Worm (Caenorhabditis elegans): ENCODE data around the gene srbc-42.

The srbc-42 gene

ce11 chrV:2191122-2191521 is at the start of gene srbc-42:
srbc-42 (minus strand) TSS chrV:2191222.
- TF ChIP-seq dao-5 (tag; optimal IDR thresholded peaks at IDR 0.05): no peak
- no peak for TF ChIP-seq W03F9.2 (tag; optimal IDR thresholded peaks at IDR 0.05)
- TF ChIP-seq him-1 (tag; optimal IDR thresholded peaks at IDR 0.05): no peak

- TF ChIP-seq dao-5 (tag; optimal IDR thresholded peaks at IDR 0.05) (no peak), W03F9.2 (tag; optimal IDR thresholded peaks at IDR 0.05) (no peak), him-1 (tag; optimal IDR thresholded peaks at IDR 0.05) (no peak)
These were observed 47.0 kb upstream of the srbc-42 start for ce11 chrV:2238012-2238411.

- no peak for TF ChIP-seq W03F9.2 (tag; optimal IDR thresholded peaks at IDR 0.05)
- no peak for TF ChIP-seq dao-5 (tag; optimal IDR thresholded peaks at IDR 0.05)
- no peak for TF ChIP-seq him-1 (tag; optimal IDR thresholded peaks at IDR 0.05)
These were observed 44.8 kb upstream of the srbc-42 start, which contains the start of gene cyp-33C4 for ce11 chrV:2235848-2236247. cyp-33C4 (plus strand) TSS chrV:2236140.

ce11 chrV:2233177-2233576 is 42.2 kb upstream of the srbc-42 start, which contains the start of gene nhr-96:
nhr-96 (plus strand) TSS chrV:2233477.
- no peak for TF ChIP-seq dao-5 (tag; optimal IDR thresholded peaks at IDR 0.05)
- TF ChIP-seq him-1 (tag; optimal IDR thresholded peaks at IDR 0.05): no peak
- TF ChIP-seq W03F9.2 (tag; optimal IDR thresholded peaks at IDR 0.05): no peak

ce11 chrV:2230912-2231311 is 39.9 kb upstream of the srbc-42 start, which contains the start of gene nhr-134:
nhr-134 (plus strand) TSS chrV:2231223.
- TF ChIP-seq him-1 (tag; optimal IDR thresholded peaks at IDR 0.05): no peak
- TF ChIP-seq W03F9.2 (tag; optimal IDR thresholded peaks at IDR 0.05): no peak
- TF ChIP-seq dao-5 (tag; optimal IDR thresholded peaks at IDR 0.05): no peak

ce11 chrV:2228781-2229180 is 37.8 kb upstream of the srbc-42 start, which contains the start of gene nhr-126:
nhr-126 (plus strand) TSS chrV:2229081.
- no peak for TF ChIP-seq W03F9.2 (tag; optimal IDR thresholded peaks at IDR 0.05)
- TF ChIP-seq him-1 (tag; optimal IDR thresholded peaks at IDR 0.05): no peak
- TF ChIP-seq dao-5 (tag; optimal IDR thresholded peaks at IDR 0.05): no peak

ce11 chrV:2226903-2227302 is 35.9 kb upstream of the srbc-42 start, which contains the start of gene nhr-18:
nhr-18 (plus strand) TSS chrV:2227203.
- TF ChIP-seq him-1 (tag; optimal IDR thresholded peaks at IDR 0.05) (no peak), W03F9.2 (tag; optimal IDR thresholded peaks at IDR 0.05) (no peak), dao-5 (tag; optimal IDR thresholded peaks at IDR 0.05) (no peak)

- TF ChIP-seq dao-5 (tag; optimal IDR thresholded peaks at IDR 0.05) (no peak), him-1 (tag; optimal IDR thresholded peaks at IDR 0.05) (no peak), W03F9.2 (tag; optimal IDR thresholded peaks at IDR 0.05) (no peak)
These were observed 34.1 kb upstream of the srbc-42 start, which contains the start of gene nhr-103 for ce11 chrV:2225130-2225529. nhr-103 (plus strand) TSS chrV:2225430.

ce11 chrV:2221764-2222163 is 30.7 kb upstream of the srbc-42 start, which contains the start of gene nhr-128:
nhr-128 (plus strand) TSS chrV:2222064.
- no peak for TF ChIP-seq him-1 (tag; optimal IDR thresholded peaks at IDR 0.05)
- no peak for TF ChIP-seq W03F9.2 (tag; optimal IDR thresholded peaks at IDR 0.05)
- no peak for TF ChIP-seq dao-5 (tag; optimal IDR thresholded peaks at IDR 0.05)

ce11 chrV:2218803-2219202 is 27.8 kb upstream of the srbc-42 start, which contains the start of gene nhr-56:
nhr-56 (plus strand) TSS chrV:2219004.
- TF ChIP-seq dao-5 (tag; optimal IDR thresholded peaks at IDR 0.05) (no peak), him-1 (tag; optimal IDR thresholded peaks at IDR 0.05) (no peak), W03F9.2 (tag; optimal IDR thresholded peaks at IDR 0.05) (no peak)

- no peak for TF ChIP-seq W03F9.2 (tag; optimal IDR thresholded peaks at IDR 0.05)
- no peak for TF ChIP-seq him-1 (tag; optimal IDR thresholded peaks at IDR 0.05)
- TF ChIP-seq dao-5 (tag; optimal IDR thresholded peaks at IDR 0.05): no peak
These were observed 25.9 kb upstream of the srbc-42 start for ce11 chrV:2216927-2217326.

ce11 chrV:2215352-2215751 is 24.3 kb upstream of the srbc-42 start, which contains the start of gene nstp-8:
nstp-8 (plus strand) TSS chrV:2215652.
- TF ChIP-seq him-1 (tag; optimal IDR thresholded peaks at IDR 0.05) (no peak), W03F9.2 (tag; optimal IDR thresholded peaks at IDR 0.05) (no peak), dao-5 (tag; optimal IDR thresholded peaks at IDR 0.05) (no peak)

- TF ChIP-seq him-1 (tag; optimal IDR thresholded peaks at IDR 0.05) (no peak), W03F9.2 (tag; optimal IDR thresholded peaks at IDR 0.05) (peak; percentile 33), dao-5 (tag; optimal IDR thresholded peaks at IDR 0.05) (no peak)
These were observed 23.5 kb upstream of the srbc-42 start, which contains the start of gene nhr-184 for ce11 chrV:2214428-2215038. nhr-184 (minus strand) TSS chrV:2214478.

ce11 chrV:2211936-2212335 is 20.9 kb upstream of the srbc-42 start, which contains the start of gene nhr-133:
nhr-133 (minus strand) TSS chrV:2212118.
- TF ChIP-seq dao-5 (tag; optimal IDR thresholded peaks at IDR 0.05): no peak
- TF ChIP-seq W03F9.2 (tag; optimal IDR thresholded peaks at IDR 0.05): no peak
- TF ChIP-seq him-1 (tag; optimal IDR thresholded peaks at IDR 0.05): no peak
